Worm (Caenorhabditis elegans): ENCODE measurements around the gene F40G12.2.

ce11 chrV:14248654-14249053, 12.1 kb downstream of the F40G12.2 start, which contains the start of gene K02E11.6:
- no peak for TF ChIP-seq ztf-4 (tag; optimal IDR thresholded peaks at IDR 0.05)
- TF ChIP-seq ztf-1 (GFP tag; conservative IDR thresholded peaks at IDR 0.05), result no peak
- no peak for TF ChIP-seq unc-55 (GFP tag; optimal IDR thresholded peaks at IDR 0.05)
- no peak for TF ChIP-seq nhr-11 (tag; optimal IDR thresholded peaks at IDR 0.05)
- TF ChIP-seq nhr-21 (tag; optimal IDR thresholded peaks at IDR 0.05), result no peak
- TF ChIP-seq aly-2 (tag; optimal IDR thresholded peaks at IDR 0.05), result no peak
- no peak for TF ChIP-seq nhr-237 (tag; optimal IDR thresholded peaks at IDR 0.05)
- no peak for TF ChIP-seq ztf-11 (tag; optimal IDR thresholded peaks at IDR 0.05)
- TF ChIP-seq nhr-25 (tag; optimal IDR thresholded peaks at IDR 0.05), result no peak
- no peak for TF ChIP-seq nhr-6 (tag; optimal IDR thresholded peaks at IDR 0.05)
- no peak for TF ChIP-seq snpc-4 (tag; optimal IDR thresholded peaks at IDR 0.05)
- TF ChIP-seq mab-5 (tag; optimal IDR thresholded peaks at IDR 0.05), result no peak

All from whole organism, L2 larva.